Worm (Caenorhabditis elegans): ENCODE data around the gene peb-1.

DNA sequence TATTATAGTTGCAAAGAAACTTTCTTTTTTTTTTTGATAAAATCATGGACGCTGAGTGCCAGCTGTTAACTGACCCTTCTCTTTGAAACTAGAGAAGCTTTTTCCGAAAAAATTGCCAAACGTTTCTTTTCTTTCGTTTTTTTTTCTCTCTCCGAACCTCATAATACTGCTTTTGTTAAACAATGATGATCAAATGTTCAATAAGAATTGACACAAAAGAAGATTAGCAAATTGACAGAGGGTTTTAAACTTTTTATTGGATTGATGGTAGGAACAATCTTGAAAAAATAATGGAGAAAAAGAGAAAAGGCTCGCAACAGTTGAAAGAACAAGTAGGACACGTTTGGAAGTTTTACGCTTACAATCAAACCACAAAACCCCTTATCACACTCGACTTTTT is 10.0 kb downstream of the peb-1 start, which contains the start of gene hex-1:
- TF ChIP-seq elt-2 (tag; optimal IDR thresholded peaks at IDR 0.05) (no peak), mdl-1 (tag; optimal IDR thresholded peaks at IDR 0.05) (no peak), nfya-1 (tag; optimal IDR thresholded peaks at IDR 0.05; ENCODE audit: insufficient read depth) (no peak), ztf-11 (tag; optimal IDR thresholded peaks at IDR 0.05) (no peak)
